Fruit fly (Drosophila melanogaster) whole organism, adult: ENCODE data around the gene Cdlc2.

Experiments used
- CG11617 ChIP-seq: fragments of 200-800 bp; sonication (Bioruptor generic); optimal IDR thresholded peaks from 2 replicates; lab custom pipeline; 2017; ENCODE audit warnings: mild to moderate bottlenecking, missing biosample characterization, missing genetic modification reagents, missing genetic modification characterization
- CG1620 ChIP-seq: fragments of 200-800 bp; sonication (Bioruptor generic); optimal IDR thresholded peaks from 2 replicates; lab custom pipeline; 2016; ENCODE audit warnings: missing biosample characterization, missing genetic modification characterization
- CG7045 ChIP-seq: fragments of 200-800 bp; sonication (Bioruptor generic); optimal IDR thresholded peaks from 2 replicates; lab custom pipeline; 2017; ENCODE audit warnings: missing biosample characterization, mild to moderate bottlenecking, missing genetic modification characterization
- kay ChIP-seq: fragments of 200-800 bp; sonication (Bioruptor generic); peaks from one replicate; lab custom pipeline; 2016; ENCODE audit warnings: missing biosample characterization, missing genetic modification characterization, borderline replicate concordance
- pad ChIP-seq: fragments of 200-800 bp; sonication (Bioruptor generic); optimal IDR thresholded peaks from 3 replicates; lab custom pipeline; 2017; ENCODE audit warnings: missing biosample characterization, missing genetic modification characterization, mild to moderate bottlenecking, moderate library complexity, missing genetic modification reagents

DNA sequence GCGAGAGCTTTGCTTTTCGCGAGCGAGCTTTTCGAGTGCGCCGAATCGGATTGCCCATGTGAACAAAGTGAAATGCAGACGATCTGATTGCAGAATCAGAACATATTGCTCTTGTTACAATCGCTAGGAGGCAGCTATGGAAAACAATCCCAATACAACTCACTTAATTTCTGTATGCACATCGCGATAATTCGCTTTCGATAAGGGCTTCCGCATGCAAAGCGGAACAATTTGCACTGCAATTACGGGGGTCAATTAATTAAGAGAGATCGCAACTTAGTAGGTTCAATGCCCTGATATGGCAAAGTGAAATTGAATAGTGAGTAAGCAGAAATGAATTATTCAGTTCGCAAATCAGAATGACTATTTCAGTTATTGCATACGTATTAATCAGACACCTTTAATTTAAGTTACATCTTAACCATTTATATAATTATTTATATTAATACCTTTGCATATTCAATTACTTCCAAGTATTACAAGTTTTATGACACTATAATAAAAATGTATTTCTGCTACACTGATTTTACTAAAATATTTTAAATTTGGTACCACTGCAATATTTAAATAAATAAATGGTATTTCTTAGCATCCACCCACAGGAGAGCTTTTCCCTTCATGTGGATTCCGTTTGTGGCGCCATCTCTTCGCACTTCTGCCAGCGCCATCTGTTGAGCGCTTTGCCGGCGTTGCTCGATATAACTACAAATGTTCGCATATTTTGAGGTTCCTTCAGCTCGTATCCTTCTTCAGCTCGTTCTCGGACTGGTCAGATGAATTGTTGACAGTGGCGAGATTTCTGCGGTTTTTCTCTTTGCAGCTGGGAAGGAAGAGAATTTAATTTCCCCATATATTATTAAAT is 17.8 kb downstream of the Cdlc2 start, which contains the start of gene NLaz:
- peak; percentile 16 for TF ChIP-seq CG7045 (GFP tag; lab: Kevin White, UChicago)
- no peak for TF ChIP-seq pad (GFP tag; lab: Kevin White, UChicago)
- TF ChIP-seq CG11617 (GFP tag; lab: Kevin White, UChicago) = no peak
- no peak for TF ChIP-seq CG1620 (GFP tag; lab: Kevin White, UChicago)
- TF ChIP-seq kay (GFP tag; lab: Kevin White, UChicago) = no peak
